Worm (Caenorhabditis elegans) whole organism, L2 larva: Measurements from ENCODE around the gene pgp-13.

Experiments used
- F13H6.1 ChIP-seq: sonication (generic microtip); optimal IDR thresholded peaks from 2 replicates; lab custom pipeline; 2016; ENCODE audit warnings: missing genetic modification characterization, missing compliant biosample characterization
- ZK546.5 ChIP-seq: sonication (generic microtip); optimal IDR thresholded peaks from 2 replicates; lab custom pipeline; 2017; ENCODE audit warnings: missing biosample characterization, missing genetic modification characterization
- alr-1 ChIP-seq: fragments of 150-350 bp; optimal IDR thresholded peaks from 2 replicates; lab custom pipeline; 2014; ENCODE audit warnings: missing biosample characterization, missing genetic modification characterization
- ama-1 ChIP-seq: fragments of 150-350 bp; optimal IDR thresholded peaks from 2 replicates; lab custom pipeline; 2018; ENCODE audit warnings: inconsistent platforms
- ceh-82 ChIP-seq: fragments of 150-350 bp; optimal IDR thresholded peaks from 2 replicates; lab custom pipeline; 2014; ENCODE audit warnings: missing biosample characterization, missing genetic modification characterization
- egl-27 ChIP-seq: sonication (generic microtip); optimal IDR thresholded peaks from 3 replicates; lab custom pipeline; 2017; ENCODE audit warnings: missing biosample characterization, missing genetic modification reagents, missing genetic modification characterization
- elt-3 ChIP-seq: sonication (generic microtip); optimal IDR thresholded peaks from 2 replicates; lab custom pipeline; 2017; ENCODE audit warnings: missing biosample characterization, missing genetic modification characterization
- mab-5 ChIP-seq: fragments of 150-350 bp; optimal IDR thresholded peaks from 2 replicates; lab custom pipeline; 2014; ENCODE audit warnings: missing biosample characterization, missing genetic modification characterization
- nhr-11 ChIP-seq: fragments of 150-350 bp; optimal IDR thresholded peaks from 2 replicates; lab custom pipeline; 2014; ENCODE audit warnings: missing biosample characterization, missing genetic modification characterization
- nhr-237 ChIP-seq: fragments of 150-350 bp; optimal IDR thresholded peaks from 2 replicates; lab custom pipeline; 2014; ENCODE audit warnings: missing biosample characterization, missing genetic modification characterization
- unc-62 ChIP-seq: fragments of 150-350 bp; optimal IDR thresholded peaks from 2 replicates; lab custom pipeline; 2014; ENCODE audit warnings: missing biosample characterization, missing genetic modification reagents, missing genetic modification characterization
- ztf-11 ChIP-seq: sonication (generic microtip); optimal IDR thresholded peaks from 2 replicates; lab custom pipeline; 2017; ENCODE audit warnings: missing biosample characterization, missing genetic modification characterization
- ztf-4 ChIP-seq: fragments of 150-350 bp; optimal IDR thresholded peaks from 2 replicates; lab custom pipeline; 2014; ENCODE audit warnings: missing biosample characterization, missing genetic modification characterization

- TF ChIP-seq F13H6.1 (tag; lab: Kevin White, UChicago), result no peak
- TF ChIP-seq egl-27, result no peak
- no peak for TF ChIP-seq mab-5
- TF ChIP-seq ceh-82 (tag; lab: Kevin White, UChicago), result no peak
- TF ChIP-seq alr-1 (tag; lab: Kevin White, UChicago), result no peak
- TF ChIP-seq ztf-11 (tag; lab: Kevin White, UChicago), result no peak
- TF ChIP-seq ZK546.5, result no peak
- TF ChIP-seq nhr-237, result no peak
- TF ChIP-seq nhr-11 (tag; lab: Kevin White, UChicago), result no peak
- TF ChIP-seq unc-62 (GFP tag; lab: Kevin White, UChicago), result no peak
- TF ChIP-seq ama-1 (lab: Kevin White, UChicago), result no peak
- no peak for TF ChIP-seq ztf-4 (tag; lab: Kevin White, UChicago)
- no peak for TF ChIP-seq elt-3 (tag; lab: Kevin White, UChicago)
Observed at ce11 chrX:12731188-12731857, 7.2 kb upstream of the pgp-13 start, which contains the start of gene pgp-12.
